Fruit fly (Drosophila melanogaster) whole organism, embryonic: ENCODE measurements around the gene Ku80.
A peak's percentile ranks its signal among the peaks of the same experiment; 100 is the strongest.

Experiments used
- Abd-B ChIP-seq: fragments of 200-800 bp; sonication (Bioruptor generic); optimal IDR thresholded peaks from 2 replicates; lab custom pipeline; 2018; ENCODE audit warnings: missing biosample characterization, mild to moderate bottlenecking, missing genetic modification characterization, moderate library complexity
- CG10431 ChIP-seq: fragments of 200-800 bp; sonication (Bioruptor generic); optimal IDR thresholded peaks from 3 replicates; lab custom pipeline; 2018; ENCODE audit warnings: missing biosample characterization, mild to moderate bottlenecking, missing genetic modification characterization
- CG11093 ChIP-seq: fragments of 200-800 bp; sonication (Bioruptor generic); IDR thresholded peaks from 3 replicates; pipeline ENCODE4 v1.3.6; 2022; ENCODE audit warnings: missing biosample characterization, missing genetic modification characterization
- CG11504 ChIP-seq: fragments of 200-800 bp; sonication (Bioruptor generic); optimal IDR thresholded peaks from 3 replicates; lab custom pipeline; 2019; ENCODE audit warnings: missing biosample characterization, mild to moderate bottlenecking, missing genetic modification characterization, moderate library complexity
- CG12155 ChIP-seq: fragments of 200-800 bp; sonication (Bioruptor generic); optimal IDR thresholded peaks from 3 replicates; lab custom pipeline; 2016; ENCODE audit warnings: missing biosample characterization, missing genetic modification characterization
- CG14050 ChIP-seq: fragments of 200-800 bp; sonication (Bioruptor generic); IDR thresholded peaks from 3 replicates; pipeline ENCODE4 v1.3.6; 2022; ENCODE audit warnings: missing biosample characterization, missing genetic modification characterization
- CG15479 ChIP-seq: fragments of 200-800 bp; sonication (Bioruptor generic); optimal IDR thresholded peaks from 3 replicates; lab custom pipeline; 2019; ENCODE audit warnings: missing biosample characterization, mild to moderate bottlenecking, missing genetic modification characterization, moderate library complexity
- CG16813 ChIP-seq: fragments of 200-800 bp; sonication (Bioruptor generic); IDR thresholded peaks from 3 replicates; pipeline ENCODE4 v1.3.6; 2022; ENCODE audit warnings: missing biosample characterization, missing genetic modification characterization; ENCODE audit not compliant: partially characterized antibody
- CG17328 ChIP-seq: fragments of 200-800 bp; sonication (Bioruptor generic); IDR thresholded peaks from 2 replicates; pipeline ENCODE4 v1.3.6; 2022; ENCODE audit warnings: missing biosample characterization, missing genetic modification characterization
- CG17361 ChIP-seq: fragments of 200-800 bp; sonication (Bioruptor generic); IDR thresholded peaks from 3 replicates; pipeline ENCODE4 v1.3.6; 2022; ENCODE audit warnings: missing biosample characterization, missing genetic modification characterization
- CG31365 ChIP-seq: fragments of 200-800 bp; sonication (Bioruptor generic); optimal IDR thresholded peaks from 2 replicates; lab custom pipeline; 2018; ENCODE audit warnings: missing biosample characterization, mild to moderate bottlenecking, missing genetic modification characterization
- CG3995 ChIP-seq: fragments of 200-800 bp; sonication (Bioruptor generic); optimal IDR thresholded peaks from 3 replicates; lab custom pipeline; 2016; ENCODE audit warnings: missing biosample characterization, missing genetic modification characterization
- CG42726 ChIP-seq: fragments of 200-800 bp; sonication (Bioruptor generic); IDR thresholded peaks from 2 replicates; pipeline ENCODE4 v1.3.6; 2022; ENCODE audit warnings: missing biosample characterization, missing genetic modification characterization; ENCODE audit not compliant: partially characterized antibody
- CG4617 ChIP-seq: fragments of 200-800 bp; sonication (Bioruptor generic); optimal IDR thresholded peaks from 3 replicates; lab custom pipeline; 2016; ENCODE audit warnings: missing biosample characterization, missing genetic modification characterization, borderline replicate concordance
- CG5245 ChIP-seq: fragments of 200-800 bp; sonication (Bioruptor generic); optimal IDR thresholded peaks from 3 replicates; lab custom pipeline; 2016; ENCODE audit warnings: missing biosample characterization, missing genetic modification characterization
- CG6175 ChIP-seq: fragments of 200-800 bp; sonication (Bioruptor generic); IDR thresholded peaks from 3 replicates; pipeline ENCODE4 v1.3.6; 2022; ENCODE audit warnings: missing biosample characterization, missing genetic modification characterization
- CG6689 ChIP-seq: fragments of 200-800 bp; sonication (Bioruptor generic); IDR thresholded peaks from 2 replicates; pipeline ENCODE4 v1.3.6; 2022; ENCODE audit warnings: missing biosample characterization, missing genetic modification characterization
- CG6765 ChIP-seq: fragments of 200-800 bp; sonication (Bioruptor generic); optimal IDR thresholded peaks from 3 replicates; lab custom pipeline; 2017; ENCODE audit warnings: missing biosample characterization, mild to moderate bottlenecking, missing genetic modification characterization
- CG7372 ChIP-seq: fragments of 200-800 bp; sonication (Bioruptor generic); IDR thresholded peaks from 2 replicates; pipeline ENCODE4 v1.3.6; 2022; ENCODE audit warnings: missing biosample characterization, missing genetic modification characterization
- CG9609 ChIP-seq: fragments of 200-800 bp; sonication (Bioruptor generic); optimal IDR thresholded peaks from 3 replicates; lab custom pipeline; 2016; ENCODE audit warnings: missing biosample characterization, missing genetic modification characterization
- Doc2 ChIP-seq: fragments of 200-800 bp; sonication (Bioruptor generic); IDR thresholded peaks from 2 replicates; pipeline ENCODE4 v1.3.6; 2022; ENCODE audit warnings: missing biosample characterization, missing genetic modification characterization
- Dref ChIP-seq: fragments of 200-800 bp; sonication (Bioruptor generic); IDR thresholded peaks from 2 replicates; pipeline ENCODE4 v1.3.6; 2022; ENCODE audit warnings: missing biosample characterization, missing genetic modification characterization
- HLH54F ChIP-seq: fragments of 200-800 bp; sonication (Bioruptor generic); optimal IDR thresholded peaks from 3 replicates; lab custom pipeline; 2016; ENCODE audit warnings: missing biosample characterization, missing genetic modification characterization
- Hand ChIP-seq: fragments of 200-800 bp; sonication (Bioruptor generic); optimal IDR thresholded peaks from 2 replicates; lab custom pipeline; 2017; ENCODE audit warnings: mild to moderate bottlenecking, missing biosample characterization, missing genetic modification reagents, missing genetic modification characterization
- Hmx ChIP-seq: fragments of 200-800 bp; sonication (Bioruptor generic); optimal IDR thresholded peaks from 2 replicates; lab custom pipeline; 2016; ENCODE audit warnings: missing biosample characterization, missing genetic modification characterization
- Lpt ChIP-seq: fragments of >200 bp; optimal IDR thresholded peaks from 2 replicates; lab custom pipeline; 2018; ENCODE audit warnings: missing biosample characterization, missing genetic modification characterization
- Med ChIP-seq: fragments of 200-800 bp; sonication (Bioruptor generic); peaks from one replicate; lab custom pipeline; 2016; ENCODE audit warnings: missing biosample characterization, missing genetic modification characterization, mild to moderate bottlenecking, inconsistent platforms, moderate library complexity
- Mrtf ChIP-seq: fragments of 200-800 bp; sonication (Bioruptor generic); IDR thresholded peaks from 3 replicates; pipeline ENCODE4 v1.3.6; 2022; ENCODE audit warnings: missing biosample characterization, missing genetic modification characterization
- Spps ChIP-seq: fragments of 200-800 bp; sonication (Bioruptor generic); optimal IDR thresholded peaks from 2 replicates; lab custom pipeline; 2018; ENCODE audit warnings: missing biosample characterization, mild to moderate bottlenecking, missing genetic modification characterization
- TFAM ChIP-seq: fragments of 200-800 bp; sonication (Bioruptor generic); optimal IDR thresholded peaks from 2 replicates; lab custom pipeline; 2017; ENCODE audit warnings: missing biosample characterization, missing genetic modification characterization, inconsistent platforms
- Taf1 ChIP-seq: fragments of 200-800 bp; sonication (Bioruptor generic); IDR thresholded peaks from 2 replicates; pipeline ENCODE4 v1.3.6; 2022; ENCODE audit warnings: missing biosample characterization, missing genetic modification characterization
- Xrp1 ChIP-seq: fragments of 200-800 bp; sonication (Bioruptor generic); IDR thresholded peaks from 2 replicates; pipeline ENCODE4 v1.3.6; 2022; ENCODE audit warnings: missing biosample characterization, missing genetic modification characterization
- ash1 ChIP-seq: fragments of 200-800 bp; sonication (Bioruptor generic); optimal IDR thresholded peaks from 2 replicates; lab custom pipeline; 2018; ENCODE audit warnings: missing biosample characterization, mild to moderate bottlenecking, missing genetic modification characterization
- cad ChIP-seq: fragments of >200 bp; optimal IDR thresholded peaks from 2 replicates; lab custom pipeline; 2017; ENCODE audit warnings: missing biosample characterization, missing genetic modification characterization
- chm ChIP-seq: fragments of 200-800 bp; sonication (Bioruptor generic); IDR thresholded peaks from 2 replicates; pipeline ENCODE4 v1.3.6; 2022; ENCODE audit warnings: missing biosample characterization, missing genetic modification characterization
- dmrt11E ChIP-seq: fragments of 200-800 bp; sonication (Bioruptor generic); optimal IDR thresholded peaks from 3 replicates; lab custom pipeline; 2018; ENCODE audit warnings: missing biosample characterization, mild to moderate bottlenecking, missing genetic modification characterization, moderate library complexity
- ems ChIP-seq: fragments of 200-800 bp; sonication (Bioruptor generic); optimal IDR thresholded peaks from 3 replicates; lab custom pipeline; 2016; ENCODE audit warnings: missing biosample characterization, missing genetic modification characterization
- eve ChIP-seq, 2 experiments: fragments of >200 bp; optimal IDR thresholded peaks; 2 replicates each; lab custom pipeline; 2017; ENCODE audit warnings: missing biosample characterization in 2 of 2, missing genetic modification characterization in 2 of 2
- gem ChIP-seq: fragments of 200-800 bp; sonication (Bioruptor generic); optimal IDR thresholded peaks from 2 replicates; lab custom pipeline; 2019; ENCODE audit warnings: missing biosample characterization, mild to moderate bottlenecking, missing genetic modification characterization, moderate library complexity
- lbe ChIP-seq: fragments of 200-800 bp; sonication (Bioruptor generic); optimal IDR thresholded peaks from 2 replicates; lab custom pipeline; 2016; ENCODE audit warnings: missing biosample characterization, mild to moderate bottlenecking, missing genetic modification characterization
- lola ChIP-seq, 3 experiments: fragments of >200 bp in 2 of 3; fragments of 200-800 bp in 1 of 3; sonication (Bioruptor generic) in 1 of 3; optimal IDR thresholded peaks; 2 replicates each; lab custom pipeline; 2017 to 2019; ENCODE audit warnings: missing biosample characterization in 3 of 3, missing genetic modification characterization in 3 of 3, mild to moderate bottlenecking in 1 of 3, moderate library complexity in 1 of 3
- nmo ChIP-seq: fragments of 200-800 bp; sonication (Bioruptor generic); optimal IDR thresholded peaks from 2 replicates; lab custom pipeline; 2018; ENCODE audit warnings: missing biosample characterization, mild to moderate bottlenecking, missing genetic modification characterization, moderate library complexity
- pum ChIP-seq: fragments of 200-800 bp; sonication (Bioruptor generic); optimal IDR thresholded peaks from 2 replicates; lab custom pipeline; 2016; ENCODE audit warnings: missing biosample characterization, missing genetic modification characterization
- scrt ChIP-seq: fragments of 200-800 bp; sonication (Bioruptor generic); optimal IDR thresholded peaks from 2 replicates; lab custom pipeline; 2018; ENCODE audit warnings: missing biosample characterization, mild to moderate bottlenecking, missing genetic modification characterization, moderate library complexity
- seq ChIP-seq: fragments of 200-800 bp; sonication (Bioruptor generic); IDR thresholded peaks from 2 replicates; pipeline ENCODE4 v1.3.6; 2022; ENCODE audit warnings: missing biosample characterization, missing genetic modification characterization
- sna ChIP-seq: fragments of 200-800 bp; sonication (Bioruptor generic); IDR thresholded peaks from 2 replicates; pipeline ENCODE4 v1.3.6; 2022; ENCODE audit warnings: missing biosample characterization, missing genetic modification characterization; ENCODE audit not compliant: partially characterized antibody
- ssp ChIP-seq: fragments of 200-800 bp; sonication (Bioruptor generic); IDR thresholded peaks from 2 replicates; pipeline ENCODE4 v1.3.6; 2022; ENCODE audit warnings: missing biosample characterization, missing genetic modification characterization
- tgo ChIP-seq: fragments of 200-800 bp; sonication (Bioruptor generic); IDR thresholded peaks from 3 replicates; pipeline ENCODE4 v1.3.6; 2022; ENCODE audit warnings: missing biosample characterization, missing genetic modification characterization
- trem ChIP-seq: fragments of 200-800 bp; optimal IDR thresholded peaks from 3 replicates; lab custom pipeline; 2019; ENCODE audit warnings: missing biosample characterization, mild to moderate bottlenecking, missing genetic modification characterization, moderate library complexity
- unpg ChIP-seq: fragments of 200-800 bp; sonication (Bioruptor generic); optimal IDR thresholded peaks from 3 replicates; lab custom pipeline; 2018; ENCODE audit warnings: missing biosample characterization, mild to moderate bottlenecking, missing genetic modification characterization, moderate library complexity
- vvl ChIP-seq: fragments of 200-800 bp; sonication (Bioruptor generic); IDR thresholded peaks from 2 replicates; pipeline ENCODE4 v1.3.6; 2022; ENCODE audit warnings: missing biosample characterization, missing genetic modification characterization
- yki ChIP-seq: fragments of >200 bp; optimal IDR thresholded peaks from 3 replicates; lab custom pipeline; 2018
- zen ChIP-seq: fragments of 200-800 bp; sonication (Bioruptor generic); optimal IDR thresholded peaks from 3 replicates; lab custom pipeline; 2018; ENCODE audit warnings: missing biosample characterization, mild to moderate bottlenecking, missing genetic modification characterization, moderate library complexity

The Ku80 gene

dm6 chr2L:15741418-15741817 lies 29.5 kb downstream of the Ku80 start (continued):
- TF ChIP-seq unpg (GFP tag; lab: Kevin White, UChicago) (no peak), ash1 (no peak), HLH54F (GFP tag; lab: Kevin White, UChicago) (no peak), CG3995 (GFP tag; lab: Kevin White, UChicago) (no peak), CG42726 (GFP tag; lab: Robert Waterston, UW) (no peak), nmo (GFP tag; lab: Kevin White, UChicago) (peak; percentile 6), ssp (GFP tag; lab: Robert Waterston, UW) (no peak), Abd-B (no peak), eve (GFP tag; optimal IDR thresholded peaks at IDR 0.05; lab: Kevin White, UChicago) (no peak), scrt (GFP tag; lab: Kevin White, UChicago) (no peak), CG31365 (tag; lab: Kevin White, UChicago) (no peak), gem (tag; lab: Kevin White, UChicago) (no peak), cad (GFP tag; lab: Kevin White, UChicago) (no peak), CG9609 (GFP tag; lab: Kevin White, UChicago) (no peak), Med (GFP tag; lab: Kevin White, UChicago) (no peak), lbe (GFP tag; lab: Kevin White, UChicago) (no peak), CG15479 (GFP tag; lab: Kevin White, UChicago) (no peak), CG6689 (GFP tag; lab: Robert Waterston, UW) (peak; percentile 53), Doc2 (GFP tag; lab: Robert Waterston, UW) (no peak), CG7372 (no peak), zen (no peak), CG11093 (GFP tag; lab: Robert Waterston, UW) (no peak), CG6765 (GFP tag; lab: Kevin White, UChicago) (no peak), Hmx (no peak), CG5245 (no peak), tgo (no peak), pum (GFP tag; lab: Kevin White, UChicago) (peak; percentile 26), Taf1 (GFP tag; lab: Robert Waterston, UW) (no peak), vvl (no peak), CG6175 (GFP tag; lab: Robert Waterston, UW) (no peak), Dref (GFP tag; lab: Robert Waterston, UW) (no peak), CG12155 (no peak), CG4617 (GFP tag; lab: Kevin White, UChicago) (no peak), CG14050 (GFP tag; lab: Robert Waterston, UW) (no peak), Hand (GFP tag; lab: Kevin White, UChicago) (no peak), Lpt (GFP tag; lab: Kevin White, UChicago) (no peak), Xrp1 (GFP tag; lab: Robert Waterston, UW) (peak; percentile 64), chm (no peak), CG17328 (GFP tag; lab: Robert Waterston, UW) (no peak), yki (lab: Kevin White, UChicago) (no peak), seq (GFP tag; lab: Robert Waterston, UW) (no peak), trem (tag; lab: Kevin White, UChicago) (peak; percentile 13), CG10431 (GFP tag; lab: Kevin White, UChicago) (no peak), Spps (tag; lab: Kevin White, UChicago) (no peak), CG17361 (GFP tag; lab: Robert Waterston, UW) (no peak), sna (no peak), CG16813 (GFP tag; lab: Robert Waterston, UW) (no peak), ems (GFP tag; lab: Kevin White, UChicago) (no peak), dmrt11E (tag; lab: Kevin White, UChicago) (peak; percentile 72), Mrtf (GFP tag; lab: Robert Waterston, UW) (no peak), TFAM (GFP tag; lab: Kevin White, UChicago) (no peak), CG11504 (tag; lab: Kevin White, UChicago) (no peak), lola (GFP tag; optimal IDR thresholded peaks at IDR 0.05; lab: Kevin White, UChicago) (peak in 1 of 3 experiments; percentile 3)
